Worm (Caenorhabditis elegans) whole organism, young adult: ENCODE data around the gene F40H3.2.

Experiments used
- Y53G8AR.9 ChIP-seq: fragments of 200-800 bp; sonication (Bioruptor generic); conservative IDR thresholded peaks from 2 replicates; pipeline ENCODE4 v1.3.6; 2022; ENCODE audit warnings: missing genetic modification reagents, missing genetic modification characterization, missing compliant biosample characterization
- ZK185.1 ChIP-seq: sonication (generic microtip); optimal IDR thresholded peaks from 2 replicates; lab custom pipeline; 2016; ENCODE audit warnings: mild to moderate bottlenecking, missing genetic modification characterization, missing compliant biosample characterization; ENCODE audit not compliant: poor library complexity, severe bottlenecking
- ama-1 ChIP-seq, 3 experiments: fragments of 150-350 bp in 1 of 3; sonication (generic microtip) in 2 of 3; optimal IDR thresholded peaks; 2 replicates each; lab custom pipeline; 2014 to 2018; ENCODE audit warnings: missing biosample characterization in 2 of 3, missing genetic modification characterization in 2 of 3, missing genetic modification reagents in 2 of 3
- atf-7 ChIP-seq: sonication (generic microtip); optimal IDR thresholded peaks from 2 replicates; lab custom pipeline; 2017; ENCODE audit warnings: mild to moderate bottlenecking, missing genetic modification characterization, missing compliant biosample characterization
- athp-1 ChIP-seq: sonication (generic microtip); optimal IDR thresholded peaks from 2 replicates; lab custom pipeline; 2017; ENCODE audit warnings: mild to moderate bottlenecking, missing genetic modification characterization, missing compliant biosample characterization
- attf-3 ChIP-seq: fragments of 200-800 bp; sonication (Bioruptor generic); conservative IDR thresholded peaks from 2 replicates; pipeline ENCODE4 v1.3.6; 2022; ENCODE audit warnings: missing genetic modification reagents, missing genetic modification characterization, missing compliant biosample characterization
- ceh-91 ChIP-seq: fragments of 200-800 bp; sonication (Bioruptor generic); IDR thresholded peaks from 2 replicates; pipeline ENCODE4 v1.3.6; 2022; ENCODE audit warnings: missing genetic modification reagents, missing genetic modification characterization, missing compliant biosample characterization
- dox-1 ChIP-seq: fragments of 200-800 bp; sonication (Bioruptor generic); IDR thresholded peaks from 2 replicates; pipeline ENCODE4 v1.3.6; 2022; ENCODE audit warnings: missing genetic modification reagents, missing genetic modification characterization, missing compliant biosample characterization
- lag-1 ChIP-seq: fragments of 200-800 bp; sonication (Bioruptor generic); IDR thresholded peaks from 2 replicates; pipeline ENCODE4 v1.3.6; 2022; ENCODE audit warnings: missing genetic modification reagents, missing genetic modification characterization, missing compliant biosample characterization
- madf-3 ChIP-seq: fragments of 200-800 bp; sonication (Bioruptor generic); IDR thresholded peaks from 2 replicates; pipeline ENCODE4 v1.3.6; 2022; ENCODE audit warnings: missing genetic modification reagents, missing genetic modification characterization, missing compliant biosample characterization
- unc-62 ChIP-seq: fragments of 150-350 bp; optimal IDR thresholded peaks from 2 replicates; lab custom pipeline; 2014; ENCODE audit warnings: missing biosample characterization, missing genetic modification reagents, missing genetic modification characterization
- ztf-22 ChIP-seq: fragments of 200-800 bp; sonication (Bioruptor generic); optimal IDR thresholded peaks from 2 replicates; lab custom pipeline; 2018; ENCODE audit warnings: mild to moderate bottlenecking, missing genetic modification characterization, moderate library complexity, missing compliant biosample characterization

DNA sequence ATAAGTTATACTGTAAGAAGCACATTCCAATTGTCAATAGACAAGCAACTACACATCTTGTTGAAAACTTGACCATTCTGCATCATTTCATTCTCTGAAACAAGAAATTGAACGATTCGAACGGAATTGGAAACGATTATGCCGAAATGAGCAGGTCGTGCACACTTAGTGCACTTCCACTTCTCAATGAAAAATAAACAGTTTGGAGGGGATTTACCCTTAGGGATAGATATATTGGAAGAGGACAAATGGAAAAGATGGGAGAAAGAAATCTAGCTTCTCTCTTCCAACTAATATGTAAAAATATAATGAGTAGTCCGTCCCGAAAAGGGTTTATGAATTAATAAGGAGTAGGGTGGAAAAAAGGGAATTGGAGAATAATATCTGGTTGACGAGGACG lies 4.3 kb upstream of the F40H3.2 start, which contains the start of gene hst-3.1:
- TF ChIP-seq unc-62 (GFP tag; lab: Kevin White, UChicago) (no peak), athp-1 (no peak), dox-1 (GFP tag; lab: Robert Waterston, UW) (no peak), ztf-22 (GFP tag; lab: Kevin White, UChicago) (no peak), ZK185.1 (tag; lab: Kevin White, UChicago) (no peak), attf-3 (GFP tag; lab: Robert Waterston, UW) (no peak), ama-1 (optimal IDR thresholded peaks at IDR 0.05; lab: Kevin White, UChicago) (no peak), ama-1 (GFP tag; optimal IDR thresholded peaks at IDR 0.05; lab: Kevin White, UChicago) (no peak), ceh-91 (GFP tag; lab: Robert Waterston, UW) (no peak), Y53G8AR.9 (GFP tag; lab: Robert Waterston, UW) (no peak), atf-7 (tag; lab: Kevin White, UChicago) (no peak), lag-1 (GFP tag; lab: Robert Waterston, UW) (no peak), madf-3 (no peak)
